Worm (Caenorhabditis elegans) whole organism, midembryonic: ENCODE measurements around the gene bcl-7.

Source experiments
- med-1 ChIP-seq: sonication (generic microtip); optimal IDR thresholded peaks from 2 replicates; lab custom pipeline; 2017; ENCODE audit warnings: missing genetic modification characterization, mild to moderate bottlenecking, missing compliant biosample characterization, antibody characterized with exemption, missing genetic modification reagents; ENCODE audit not compliant: insufficient read depth
- tab-1 ChIP-seq: fragments of 200-800 bp; sonication (Bioruptor generic); IDR thresholded peaks from 2 replicates; pipeline ENCODE4 v1.3.6; 2022; ENCODE audit warnings: missing genetic modification characterization, missing compliant biosample characterization
- ztf-29 ChIP-seq: fragments of 200-800 bp; sonication (Bioruptor generic); IDR thresholded peaks from 2 replicates; pipeline ENCODE4 v1.3.6; 2022; ENCODE audit warnings: missing genetic modification reagents, missing genetic modification characterization, missing compliant biosample characterization

- TF ChIP-seq med-1 (GFP tag; lab: Kevin White, UChicago) = no peak
- 0 out of 2 replicates have a peak, but pooled peaks have one; percentile 56 for TF ChIP-seq tab-1 (GFP tag; lab: Robert Waterston, UW)
- no peak for TF ChIP-seq ztf-29 (GFP tag; lab: Robert Waterston, UW)
These were observed 28.0 kb downstream of the bcl-7 start for ce11 chrIII:5953913-5954290.
